Fruit fly (Drosophila melanogaster) whole organism, embryonic: Measurements from ENCODE around the gene CG44000.

ENCODE experiments used
- CG12104 ChIP-seq: fragments of 200-800 bp; sonication (Bioruptor generic); optimal IDR thresholded peaks from 3 replicates; lab custom pipeline; 2016; ENCODE audit warnings: missing biosample characterization, missing genetic modification characterization
- CG12236 ChIP-seq: fragments of 200-800 bp; sonication (Bioruptor generic); optimal IDR thresholded peaks from 2 replicates; lab custom pipeline; 2016; ENCODE audit warnings: missing biosample characterization, missing genetic modification characterization
- CG1233 ChIP-seq: fragments of 200-800 bp; sonication (Bioruptor generic); optimal IDR thresholded peaks from 4 replicates; lab custom pipeline; 2018; ENCODE audit warnings: missing biosample characterization, mild to moderate bottlenecking, missing genetic modification characterization
- CG12659 ChIP-seq: fragments of 200-800 bp; sonication (Bioruptor generic); optimal IDR thresholded peaks from 3 replicates; lab custom pipeline; 2017; ENCODE audit warnings: mild to moderate bottlenecking, missing biosample characterization, missing genetic modification reagents, missing genetic modification characterization
- CG13775 ChIP-seq: fragments of 200-800 bp; sonication (Bioruptor generic); optimal IDR thresholded peaks from 3 replicates; lab custom pipeline; 2017; ENCODE audit warnings: missing biosample characterization, mild to moderate bottlenecking, missing genetic modification characterization
- CG17328 ChIP-seq: fragments of 200-800 bp; sonication (Bioruptor generic); IDR thresholded peaks from 2 replicates; pipeline ENCODE4 v1.3.6; 2022; ENCODE audit warnings: missing biosample characterization, missing genetic modification characterization
- CG17912 ChIP-seq: fragments of 200-800 bp; sonication (Bioruptor generic); optimal IDR thresholded peaks from 2 replicates; lab custom pipeline; 2018; ENCODE audit warnings: missing biosample characterization, mild to moderate bottlenecking, missing genetic modification characterization
- CG18476 ChIP-seq: fragments of 200-800 bp; sonication (Bioruptor generic); optimal IDR thresholded peaks from 2 replicates; lab custom pipeline; 2016; ENCODE audit warnings: missing biosample characterization, mild to moderate bottlenecking, missing genetic modification characterization
- CG31365 ChIP-seq: fragments of 200-800 bp; sonication (Bioruptor generic); optimal IDR thresholded peaks from 2 replicates; lab custom pipeline; 2018; ENCODE audit warnings: missing biosample characterization, mild to moderate bottlenecking, missing genetic modification characterization
- CG32532 ChIP-seq: fragments of 200-800 bp; sonication (Bioruptor generic); IDR thresholded peaks from 2 replicates; pipeline ENCODE4 v1.3.6; 2022; ENCODE audit warnings: missing biosample characterization, missing genetic modification characterization
- CG33557 ChIP-seq: fragments of 200-800 bp; sonication (Bioruptor generic); optimal IDR thresholded peaks from 2 replicates; lab custom pipeline; 2019; ENCODE audit warnings: missing biosample characterization, mild to moderate bottlenecking, missing genetic modification characterization, moderate library complexity
- CG42726 ChIP-seq: fragments of 200-800 bp; sonication (Bioruptor generic); IDR thresholded peaks from 2 replicates; pipeline ENCODE4 v1.3.6; 2022; ENCODE audit warnings: missing biosample characterization, missing genetic modification characterization; ENCODE audit not compliant: partially characterized antibody
- CG4360 ChIP-seq: fragments of 200-800 bp; sonication (Bioruptor generic); IDR thresholded peaks from 2 replicates; pipeline ENCODE4 v1.3.6; 2022; ENCODE audit warnings: missing biosample characterization, missing genetic modification characterization
- CG6272 ChIP-seq: fragments of 200-800 bp; sonication (Bioruptor generic); IDR thresholded peaks from 2 replicates; pipeline ENCODE4 v1.3.6; 2022; ENCODE audit warnings: missing biosample characterization, missing genetic modification characterization
- CG6689 ChIP-seq: fragments of 200-800 bp; sonication (Bioruptor generic); IDR thresholded peaks from 2 replicates; pipeline ENCODE4 v1.3.6; 2022; ENCODE audit warnings: missing biosample characterization, missing genetic modification characterization
- CG7928 ChIP-seq: fragments of 200-800 bp; sonication (Bioruptor generic); optimal IDR thresholded peaks from 2 replicates; lab custom pipeline; 2017; ENCODE audit warnings: missing biosample characterization, mild to moderate bottlenecking, missing genetic modification characterization
- Dfd ChIP-seq, 2 experiments: fragments of >200 bp; optimal IDR thresholded peaks; 2 replicates each; lab custom pipeline; 2017; ENCODE audit warnings: missing biosample characterization in 2 of 2, missing genetic modification characterization in 2 of 2
- Ets65A ChIP-seq: fragments of 200-800 bp; sonication (Bioruptor generic); peaks from one replicate; lab custom pipeline; 2016; ENCODE audit warnings: missing biosample characterization, missing genetic modification characterization
- Ets97D ChIP-seq: fragments of 200-800 bp; sonication (Bioruptor generic); optimal IDR thresholded peaks from 3 replicates; lab custom pipeline; 2016; ENCODE audit warnings: missing biosample characterization, missing genetic modification characterization
- Fer2 ChIP-seq: fragments of 200-800 bp; sonication (Bioruptor generic); optimal IDR thresholded peaks from 2 replicates; lab custom pipeline; 2018; ENCODE audit warnings: missing biosample characterization, mild to moderate bottlenecking, missing genetic modification characterization, moderate library complexity
- Hr39 ChIP-seq: fragments of >200 bp; optimal IDR thresholded peaks from 2 replicates; lab custom pipeline; 2017
- Hr78 ChIP-seq, 2 experiments: fragments of 200-800 bp in 1 of 2; fragments of >200 bp in 1 of 2; sonication (Bioruptor generic) in 1 of 2; optimal IDR thresholded peaks; 2 replicates each; lab custom pipeline; 2017 to 2019; ENCODE audit warnings: missing biosample characterization in 2 of 2, missing genetic modification characterization in 2 of 2, mild to moderate bottlenecking in 1 of 2, moderate library complexity in 1 of 2
- Lim3 ChIP-seq: fragments of 200-800 bp; sonication (Bioruptor generic); IDR thresholded peaks from 2 replicates; pipeline ENCODE4 v1.3.6; 2022; ENCODE audit warnings: missing biosample characterization, missing genetic modification characterization
- Myb ChIP-seq: fragments of 200-800 bp; sonication (Bioruptor generic); optimal IDR thresholded peaks from 2 replicates; lab custom pipeline; 2016; ENCODE audit warnings: missing biosample characterization, missing genetic modification characterization
- Poxn ChIP-seq: fragments of 200-800 bp; sonication (Bioruptor generic); IDR thresholded peaks from 2 replicates; pipeline ENCODE4 v1.3.6; 2022; ENCODE audit warnings: missing biosample characterization, missing genetic modification characterization
- Sry-δ ChIP-seq: fragments of 200-800 bp; sonication (Bioruptor generic); optimal IDR thresholded peaks from 2 replicates; lab custom pipeline; 2016; ENCODE audit warnings: missing biosample characterization, missing genetic modification characterization
- Stat92E ChIP-seq, 3 experiments: fragments of >200 bp in 2 of 3; fragments of 200-800 bp in 1 of 3; sonication (Bioruptor generic) in 1 of 3; optimal IDR thresholded peaks; 2 replicates each; lab custom pipeline; 2017 to 2019; ENCODE audit warnings: missing biosample characterization in 3 of 3, missing genetic modification characterization in 3 of 3, mild to moderate bottlenecking in 1 of 3, moderate library complexity in 1 of 3
- Taf1 ChIP-seq: fragments of 200-800 bp; sonication (Bioruptor generic); IDR thresholded peaks from 2 replicates; pipeline ENCODE4 v1.3.6; 2022; ENCODE audit warnings: missing biosample characterization, missing genetic modification characterization
- Xrp1 ChIP-seq: fragments of 200-800 bp; sonication (Bioruptor generic); IDR thresholded peaks from 2 replicates; pipeline ENCODE4 v1.3.6; 2022; ENCODE audit warnings: missing biosample characterization, missing genetic modification characterization
- az2 ChIP-seq: fragments of 200-800 bp; sonication (Bioruptor generic); optimal IDR thresholded peaks from 3 replicates; lab custom pipeline; 2016; ENCODE audit warnings: missing biosample characterization, missing genetic modification characterization
- cato ChIP-seq: fragments of 200-800 bp; sonication (Bioruptor generic); optimal IDR thresholded peaks from 2 replicates; lab custom pipeline; 2016; ENCODE audit warnings: missing biosample characterization, missing genetic modification characterization, borderline replicate concordance
- chif ChIP-seq, 2 experiments: fragments of 200-800 bp; sonication (Bioruptor generic); optimal IDR thresholded peaks; 3 replicates each; lab custom pipeline; 2016; ENCODE audit warnings: missing biosample characterization in 2 of 2, missing genetic modification characterization in 2 of 2
- corto ChIP-seq: fragments of 200-800 bp; sonication (Bioruptor generic); optimal IDR thresholded peaks from 2 replicates; lab custom pipeline; 2016; ENCODE audit warnings: missing biosample characterization, mild to moderate bottlenecking, missing genetic modification characterization, moderate library complexity
- danr ChIP-seq: fragments of 200-800 bp; sonication (Bioruptor generic); IDR thresholded peaks from 2 replicates; pipeline ENCODE4 v1.3.6; 2022; ENCODE audit warnings: missing biosample characterization, missing genetic modification characterization
- dysf ChIP-seq: fragments of 200-800 bp; sonication (Bioruptor generic); IDR thresholded peaks from 3 replicates; pipeline ENCODE4 v1.3.6; 2022; ENCODE audit warnings: missing biosample characterization, missing genetic modification characterization
- eyg ChIP-seq: fragments of 200-800 bp; sonication (Bioruptor generic); optimal IDR thresholded peaks from 3 replicates; lab custom pipeline; 2016; ENCODE audit warnings: missing biosample characterization, missing genetic modification characterization
- hbn ChIP-seq: fragments of 200-800 bp; sonication (Bioruptor generic); IDR thresholded peaks from 2 replicates; pipeline ENCODE4 v1.3.6; 2022; ENCODE audit warnings: missing biosample characterization, missing genetic modification characterization; ENCODE audit not compliant: partially characterized antibody
- jigr1 ChIP-seq: fragments of 200-800 bp; sonication (Bioruptor generic); IDR thresholded peaks from 3 replicates; pipeline ENCODE4 v1.3.6; 2022; ENCODE audit warnings: missing biosample characterization, missing genetic modification characterization
- lilli ChIP-seq: fragments of 200-800 bp; sonication (Bioruptor generic); optimal IDR thresholded peaks from 3 replicates; lab custom pipeline; 2016; ENCODE audit warnings: missing biosample characterization, missing genetic modification characterization
- lov ChIP-seq, 2 experiments: fragments of 200-800 bp in 1 of 2; fragments of >200 bp in 1 of 2; sonication (Bioruptor generic) in 1 of 2; IDR thresholded peaks in 1 of 2; optimal IDR thresholded peaks in 1 of 2; 2 replicates in 1 of 2; 3 replicates in 1 of 2; pipeline versions ENCODE4 v1.3.6 to Lab custom; 2017 to 2022; ENCODE audit warnings: missing biosample characterization in 1 of 2, missing genetic modification characterization in 1 of 2
- luna ChIP-seq: fragments of 200-800 bp; sonication (Bioruptor generic); optimal IDR thresholded peaks from 2 replicates; lab custom pipeline; 2016; ENCODE audit warnings: missing biosample characterization, missing genetic modification characterization
- odd ChIP-seq: fragments of 200-800 bp; sonication (Bioruptor generic); optimal IDR thresholded peaks from 2 replicates; lab custom pipeline; 2017; ENCODE audit warnings: missing biosample characterization, mild to moderate bottlenecking, missing genetic modification characterization
- onecut ChIP-seq: fragments of 200-800 bp; sonication (Bioruptor generic); IDR thresholded peaks from 2 replicates; pipeline ENCODE4 v1.3.6; 2022; ENCODE audit warnings: missing biosample characterization, missing genetic modification characterization
- phol ChIP-seq: fragments of 200-800 bp; sonication (Bioruptor generic); optimal IDR thresholded peaks from 3 replicates; lab custom pipeline; 2018; ENCODE audit warnings: missing biosample characterization, mild to moderate bottlenecking, missing genetic modification characterization, moderate library complexity
- pzg ChIP-seq: fragments of 200-800 bp; sonication (Bioruptor generic); optimal IDR thresholded peaks from 3 replicates; lab custom pipeline; 2018; ENCODE audit warnings: missing biosample characterization, mild to moderate bottlenecking, missing genetic modification characterization, moderate library complexity
- slou ChIP-seq: fragments of 200-800 bp; sonication (Bioruptor generic); optimal IDR thresholded peaks from 3 replicates; lab custom pipeline; 2016; ENCODE audit warnings: missing biosample characterization, missing genetic modification characterization
- sqz ChIP-seq: fragments of 200-800 bp; sonication (Bioruptor generic); optimal IDR thresholded peaks from 3 replicates; lab custom pipeline; 2018; ENCODE audit warnings: missing biosample characterization, mild to moderate bottlenecking, missing genetic modification characterization
- stc ChIP-seq: fragments of 200-800 bp; sonication (Bioruptor generic); IDR thresholded peaks from 2 replicates; pipeline ENCODE4 v1.3.6; 2022; ENCODE audit warnings: missing biosample characterization, missing genetic modification characterization
- vnd ChIP-seq: fragments of 200-800 bp; sonication (Bioruptor generic); IDR thresholded peaks from 3 replicates; pipeline ENCODE4 v1.3.6; 2022; ENCODE audit warnings: missing biosample characterization, missing genetic modification characterization; ENCODE audit not compliant: partially characterized antibody

The CG44000 gene

DNA sequence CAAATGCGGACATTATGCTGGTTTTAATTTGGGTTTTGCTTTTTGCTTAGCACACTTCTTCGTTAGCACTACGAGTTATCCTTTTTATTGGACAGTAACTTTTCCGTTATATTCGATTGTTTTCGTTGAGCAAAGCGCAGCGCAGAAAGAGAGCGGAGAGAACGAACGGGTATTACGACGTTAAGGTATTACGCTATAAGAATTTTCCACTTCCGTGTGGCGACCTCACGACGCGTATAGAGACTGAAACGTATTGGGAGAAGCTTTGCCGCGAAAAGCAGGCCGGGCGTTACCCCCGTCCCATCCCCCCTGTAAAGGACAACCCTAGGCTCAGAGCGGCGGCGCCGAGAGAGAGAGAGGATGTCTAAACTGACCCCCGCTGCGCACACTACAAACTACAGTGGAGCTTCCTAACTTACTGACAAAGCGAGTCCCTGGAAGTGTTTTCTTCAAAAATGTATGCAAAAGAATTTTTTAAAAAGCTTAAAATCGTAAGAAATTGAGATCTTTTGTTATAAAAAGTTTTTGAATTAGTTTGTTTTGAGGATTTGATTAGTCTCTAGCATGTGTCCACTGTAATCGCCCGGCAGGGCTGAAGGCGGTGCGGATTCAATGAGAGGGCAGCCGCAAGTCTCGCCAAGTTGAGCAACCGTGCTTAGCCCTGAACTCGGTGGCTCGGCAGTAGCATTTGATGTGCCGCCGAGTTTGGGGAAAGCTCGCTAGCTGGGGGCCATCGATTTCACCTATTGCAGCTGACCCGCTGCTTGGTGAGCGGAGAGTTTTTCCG lies 38.2 kb upstream of the CG44000 start (continued):
- TF ChIP-seq Fer2 (peak; percentile 93), Taf1 (GFP tag; lab: Robert Waterston, UW) (peak; percentile 94), Sry-δ (peak; percentile 69), CG4360 (peak; percentile 63), CG18476 (GFP tag; lab: Kevin White, UChicago) (peak; percentile 91), CG12236 (GFP tag; lab: Kevin White, UChicago) (peak; percentile 84), Dfd (GFP tag; optimal IDR thresholded peaks at IDR 0.05; lab: Kevin White, UChicago) (no peak), CG12659 (GFP tag; lab: Kevin White, UChicago) (peak; percentile 96), Hr78 (GFP tag; optimal IDR thresholded peaks at IDR 0.05; lab: Kevin White, UChicago) (no peak), pzg (GFP tag; lab: Kevin White, UChicago) (peak; percentile 28), danr (GFP tag; lab: Robert Waterston, UW) (peak; percentile 90), eyg (GFP tag; lab: Kevin White, UChicago) (peak; percentile 93), Ets97D (GFP tag; lab: Kevin White, UChicago) (peak; percentile 82), odd (GFP tag; lab: Kevin White, UChicago) (peak; percentile 88), cato (GFP tag; lab: Kevin White, UChicago) (peak; percentile 77), phol (peak; percentile 90), CG1233 (GFP tag; lab: Kevin White, UChicago) (peak; percentile 93), dysf (GFP tag; lab: Robert Waterston, UW) (peak; percentile 97), CG7928 (GFP tag; lab: Kevin White, UChicago) (peak; percentile 80), CG32532 (peak; percentile 97), lilli (GFP tag; lab: Kevin White, UChicago) (peak; percentile 97), Ets65A (GFP tag; lab: Kevin White, UChicago) (peak; percentile 99), CG12104 (GFP tag; lab: Kevin White, UChicago) (peak; percentile 89), stc (GFP tag; lab: Robert Waterston, UW) (peak; percentile 95), CG17328 (GFP tag; lab: Robert Waterston, UW) (peak; percentile 95), az2 (GFP tag; lab: Kevin White, UChicago) (peak; percentile 94), CG13775 (GFP tag; lab: Kevin White, UChicago) (peak; percentile 88), jigr1 (GFP tag; lab: Robert Waterston, UW) (peak; percentile 91), Myb (GFP tag; lab: Kevin White, UChicago) (peak; percentile 83), Hr39 (lab: Kevin White, UChicago) (no peak), luna (GFP tag; lab: Kevin White, UChicago) (peak; percentile 93), chif (GFP tag; optimal IDR thresholded peaks at IDR 0.05; lab: Kevin White, UChicago) (peak; percentile 93 to 94), CG33557 (GFP tag; lab: Kevin White, UChicago) (peak; percentile 67), Lim3 (GFP tag; lab: Robert Waterston, UW) (peak; percentile 84), CG31365 (tag; lab: Kevin White, UChicago) (peak; percentile 81), vnd (no peak), CG17912 (peak; percentile 51), slou (GFP tag; lab: Kevin White, UChicago) (peak; percentile 92), Stat92E (GFP tag; optimal IDR thresholded peaks at IDR 0.05; lab: Kevin White, UChicago) (no peak), Xrp1 (peak; percentile 97), onecut (GFP tag; lab: Robert Waterston, UW) (peak; percentile 86), Poxn (GFP tag; lab: Robert Waterston, UW) (peak; percentile 85), hbn (no peak), CG42726 (GFP tag; lab: Robert Waterston, UW) (no peak), corto (GFP tag; lab: Kevin White, UChicago) (peak; percentile 43), CG6689 (GFP tag; lab: Robert Waterston, UW) (peak; percentile 95), lov (optimal IDR thresholded peaks at IDR 0.05; lab: Kevin White, UChicago) (no peak), lov (GFP tag; IDR thresholded peaks at IDR 0.05; lab: Robert Waterston, UW) (peak; percentile 91), sqz (peak; percentile 81), CG6272 (peak; percentile 94)
